Worm (Caenorhabditis elegans) whole organism, dauer: Measurements from ENCODE around the gene prmt-5.

ENCODE experiments used
- unc-62 ChIP-seq: sonication (generic microtip); optimal IDR thresholded peaks from 2 replicates; lab custom pipeline; 2017; ENCODE audit warnings: missing biosample characterization, missing genetic modification reagents, missing genetic modification characterization

prmt-5 gene

ce11 chrIII:5206861-5207414 is 23.4 kb upstream of the prmt-5 start, which contains the start of gene morc-1:
TSS of gene morc-1 (minus strand) at chrIII:5206911.
- TF ChIP-seq unc-62 (GFP tag; lab: Kevin White, UChicago) = no peak

ce11 chrIII:5208992-5209391 is 21.4 kb upstream of the prmt-5 start, which contains the start of gene syx-16:
TSS of gene syx-16 (minus strand) at chrIII:5209109.
- TF ChIP-seq unc-62 (GFP tag; lab: Kevin White, UChicago) = no peak

- TF ChIP-seq unc-62 (GFP tag; lab: Kevin White, UChicago) = no peak
These were observed 20.1 kb upstream of the prmt-5 start for ce11 chrIII:5210269-5210668.

ce11 chrIII:5214162-5214561 is 16.2 kb upstream of the prmt-5 start:
- TF ChIP-seq unc-62 (GFP tag; lab: Kevin White, UChicago) = no peak

DNA sequence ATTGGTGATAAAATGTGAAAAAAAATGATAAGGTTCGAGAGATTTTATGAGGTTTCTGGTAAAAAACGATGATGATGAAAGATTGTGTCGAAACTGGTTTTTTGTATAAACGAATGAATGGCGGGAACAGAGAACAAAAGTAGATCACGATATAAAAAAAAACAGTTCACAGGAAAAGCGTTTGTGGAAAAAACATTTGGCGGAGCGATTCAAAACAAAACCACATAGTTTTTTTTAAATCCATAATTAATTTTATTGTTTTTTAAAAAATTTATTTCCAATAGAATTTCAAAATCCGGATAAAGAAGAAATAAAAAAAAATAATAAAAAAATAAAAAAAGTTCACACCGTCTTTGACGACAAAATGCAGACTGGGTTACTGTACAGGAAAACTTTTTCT is 15.0 kb upstream of the prmt-5 start, which contains the start of gene ZC155.4:
Gene ZC155.4, minus strand, starts transcription at position 101 of the 400 bp plus-strand sequence.
- TF ChIP-seq unc-62 (GFP tag; lab: Kevin White, UChicago) = no peak

DNA sequence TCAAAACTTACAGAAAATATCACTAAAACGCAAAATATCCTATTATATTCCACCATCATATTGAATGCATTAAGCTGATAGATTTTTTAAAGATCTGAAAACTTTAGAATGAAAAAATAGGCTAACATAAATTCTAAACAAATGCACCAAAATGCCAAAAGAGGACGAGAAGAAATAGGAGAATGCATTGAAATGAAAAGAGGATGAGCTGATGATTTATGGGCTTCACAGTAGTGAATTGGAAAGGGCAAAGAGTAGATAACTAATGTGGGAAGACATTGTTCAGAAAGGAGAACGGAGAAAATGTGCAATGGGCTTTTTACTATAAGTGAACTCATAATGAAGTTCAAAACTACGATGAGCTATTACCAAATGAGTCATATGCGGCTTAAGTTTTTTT is 12.8 kb upstream of the prmt-5 start, which contains the start of gene cutl-19:
Gene cutl-19, minus strand, starts transcription at position 101 of the 400 bp plus-strand sequence.
- TF ChIP-seq unc-62 (GFP tag; lab: Kevin White, UChicago) = no peak

ce11 chrIII:5218687-5219086 is 11.7 kb upstream of the prmt-5 start, which contains the start of gene ZC155.2:
TSS of gene ZC155.2 (plus strand) at chrIII:5218987.
- no peak for TF ChIP-seq unc-62 (GFP tag; lab: Kevin White, UChicago)

- TF ChIP-seq unc-62 (GFP tag; lab: Kevin White, UChicago) = no peak
These were observed 8.5 kb upstream of the prmt-5 start for ce11 chrIII:5221820-5222219.

- TF ChIP-seq unc-62 (GFP tag; lab: Kevin White, UChicago) = no peak
These were observed 7.6 kb upstream of the prmt-5 start for ce11 chrIII:5222777-5223176.

DNA sequence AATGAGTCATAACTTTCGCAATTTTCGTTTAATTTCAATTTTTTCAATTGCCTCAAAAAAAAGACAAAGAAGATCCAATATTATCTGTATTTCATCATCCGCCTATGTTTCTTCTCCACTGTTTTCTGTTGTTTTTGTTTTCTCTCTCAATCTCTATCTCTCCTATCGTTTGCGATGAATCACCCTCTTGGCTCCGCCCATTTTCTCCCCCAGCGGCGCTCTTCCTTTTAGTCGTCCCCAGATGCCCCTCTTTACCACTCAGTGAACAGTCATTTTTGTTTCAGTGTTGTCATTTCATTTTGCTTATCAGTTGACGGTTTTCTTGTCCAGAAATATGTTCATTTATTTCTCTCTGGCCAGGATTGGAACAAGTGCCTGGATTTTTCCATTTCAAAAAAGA is 5.4 kb upstream of the prmt-5 start:
- TF ChIP-seq unc-62 (GFP tag; lab: Kevin White, UChicago) = no peak

DNA sequence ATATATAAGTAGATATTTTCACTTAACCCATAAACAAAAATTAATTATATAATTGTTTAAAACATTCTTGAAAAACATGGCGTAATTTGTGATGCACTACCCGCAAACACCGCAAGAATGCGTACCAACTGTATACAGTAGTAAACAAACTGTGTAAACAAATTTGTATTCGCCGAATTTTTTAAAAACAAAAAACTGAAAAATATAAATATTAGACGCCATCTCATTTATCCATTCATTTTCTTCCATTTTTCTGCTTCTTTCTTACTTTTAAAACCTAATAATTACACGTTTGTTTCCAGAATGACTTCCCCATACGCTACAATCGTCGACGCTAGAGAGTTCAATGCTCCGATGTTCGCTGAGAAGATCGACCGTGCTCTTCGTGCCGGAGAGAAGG is 5.0 kb upstream of the prmt-5 start, which contains the start of gene nex-1:
Gene nex-1, plus strand, starts transcription at position 301 of the 400 bp plus-strand sequence.
- no peak for TF ChIP-seq unc-62 (GFP tag; lab: Kevin White, UChicago)

- TF ChIP-seq unc-62 (GFP tag; lab: Kevin White, UChicago) = no peak
These were observed 2.4 kb upstream of the prmt-5 start, which contains the start of the genes C34E10.12, C34E10.10 and atp-2 for ce11 chrIII:5227831-5228467. TSS of gene C34E10.12 (minus strand) at chrIII:5227881. TSS of gene C34E10.10 (minus strand) at chrIII:5227884. TSS of gene atp-2 (plus strand) at chrIII:5228417.

DNA sequence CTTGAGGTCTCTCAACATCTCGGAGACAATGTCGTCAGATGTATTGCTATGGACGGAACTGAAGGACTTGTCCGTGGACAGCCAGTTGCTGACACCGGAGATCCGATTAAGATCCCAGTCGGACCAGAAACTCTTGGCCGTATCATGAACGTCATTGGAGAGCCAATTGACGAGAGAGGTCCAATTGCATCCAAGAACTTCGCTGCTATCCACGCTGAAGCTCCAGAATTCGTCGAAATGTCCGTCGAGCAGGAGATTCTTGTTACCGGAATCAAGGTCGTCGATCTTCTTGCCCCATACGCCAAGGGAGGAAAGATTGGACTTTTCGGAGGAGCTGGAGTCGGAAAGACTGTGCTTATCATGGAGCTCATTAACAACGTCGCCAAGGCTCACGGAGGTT is 1.5 kb upstream of the prmt-5 start:
- no peak for TF ChIP-seq unc-62 (GFP tag; lab: Kevin White, UChicago)

DNA sequence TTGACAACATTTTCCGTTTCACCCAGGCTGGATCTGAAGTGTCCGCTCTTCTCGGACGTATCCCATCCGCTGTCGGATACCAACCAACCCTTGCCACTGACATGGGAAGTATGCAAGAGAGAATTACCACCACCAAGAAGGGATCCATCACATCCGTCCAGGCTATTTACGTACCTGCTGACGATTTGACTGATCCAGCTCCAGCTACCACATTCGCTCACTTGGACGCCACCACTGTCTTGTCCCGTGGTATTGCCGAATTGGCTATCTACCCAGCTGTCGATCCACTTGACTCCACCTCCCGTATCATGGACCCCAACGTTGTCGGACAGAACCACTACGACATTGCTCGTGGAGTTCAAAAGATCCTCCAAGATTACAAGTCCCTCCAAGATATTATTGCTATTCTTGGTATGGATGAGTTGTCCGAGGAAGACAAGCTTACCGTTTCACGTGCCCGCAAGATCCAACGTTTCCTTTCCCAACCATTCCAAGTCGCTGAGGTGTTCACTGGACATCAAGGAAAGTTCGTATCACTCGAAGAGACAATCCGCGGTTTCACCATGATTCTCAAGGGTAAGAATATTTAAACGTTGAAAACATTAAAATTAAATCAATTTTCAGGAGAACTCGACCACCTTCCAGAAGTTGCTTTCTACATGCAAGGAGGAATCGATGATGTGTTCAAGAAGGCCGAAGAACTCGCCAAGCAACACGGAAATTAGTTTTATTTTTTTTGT is 674 bp upstream of the prmt-5 start:
- no peak for TF ChIP-seq unc-62 (GFP tag; lab: Kevin White, UChicago)

DNA sequence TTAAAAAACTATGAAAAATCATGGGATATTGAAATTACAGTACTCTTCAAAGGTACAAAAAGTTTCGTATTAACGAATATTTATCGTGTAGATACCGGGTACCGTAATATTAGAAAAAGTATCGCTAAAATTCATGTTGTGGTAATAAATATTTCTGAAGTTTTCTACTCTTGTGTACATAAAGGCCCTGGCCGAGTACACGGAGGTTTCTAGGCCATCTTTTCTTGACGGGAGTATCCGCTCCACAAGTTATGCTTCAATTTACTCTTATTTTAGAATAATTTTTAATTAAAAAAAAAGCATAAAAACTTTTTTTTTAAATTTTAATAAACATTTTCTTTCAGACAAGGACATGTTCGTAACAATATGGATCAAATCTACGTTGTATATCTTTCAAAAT is 2.8 kb downstream of the prmt-5 start:
- no peak for TF ChIP-seq unc-62 (GFP tag; lab: Kevin White, UChicago)

DNA sequence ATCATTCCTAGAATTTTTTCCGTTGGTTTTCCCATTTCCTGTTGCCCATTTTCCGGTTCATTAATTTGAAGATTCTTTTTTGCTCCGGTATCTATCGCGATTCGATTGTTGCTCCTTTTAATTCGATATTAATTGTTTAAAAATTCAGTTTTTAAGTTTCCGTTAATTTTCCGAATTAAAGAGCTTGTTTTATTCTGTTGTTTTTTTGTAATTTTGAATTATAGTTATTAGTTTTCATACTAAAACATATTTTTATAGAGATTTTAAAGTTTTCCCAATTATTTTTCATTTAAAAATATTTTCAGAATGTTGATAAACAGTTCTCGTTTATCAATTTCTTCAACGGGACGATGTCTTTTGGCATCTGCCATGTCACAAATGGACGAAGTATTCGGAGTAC is 4.0 kb downstream of the prmt-5 start, which contains the start of gene mrps-26:
Gene mrps-26, plus strand, starts transcription at position 301 of the 400 bp plus-strand sequence.
- no peak for TF ChIP-seq unc-62 (GFP tag; lab: Kevin White, UChicago)
